Fruit fly (Drosophila melanogaster) whole organism, prepupa: Measurements from ENCODE around the gene Pdss2.
A peak's percentile ranks its signal among the peaks of the same experiment; 100 is the strongest.

Source experiments
- Blimp-1 ChIP-seq: fragments of 200-800 bp; sonication (Bioruptor generic); optimal IDR thresholded peaks from 3 replicates; lab custom pipeline; 2017; ENCODE audit warnings: missing biosample characterization, missing genetic modification characterization, mild to moderate bottlenecking, moderate library complexity, missing genetic modification reagents
- CG10631 ChIP-seq: fragments of 200-800 bp; sonication (Bioruptor generic); optimal IDR thresholded peaks from 2 replicates; lab custom pipeline; 2016; ENCODE audit warnings: missing biosample characterization, missing genetic modification characterization
- CG1621 ChIP-seq: fragments of 200-800 bp; sonication (Bioruptor generic); optimal IDR thresholded peaks from 3 replicates; lab custom pipeline; 2018; ENCODE audit warnings: missing biosample characterization, mild to moderate bottlenecking, missing genetic modification characterization
- CG16779 ChIP-seq: fragments of 200-800 bp; sonication (Bioruptor generic); optimal IDR thresholded peaks from 3 replicates; lab custom pipeline; 2017; ENCODE audit warnings: missing biosample characterization, mild to moderate bottlenecking, missing genetic modification characterization
- CG8319 ChIP-seq: fragments of 200-800 bp; sonication (Bioruptor generic); optimal IDR thresholded peaks from 3 replicates; lab custom pipeline; 2016; ENCODE audit warnings: missing biosample characterization, missing genetic modification characterization
- CG9139 ChIP-seq: fragments of 200-800 bp; sonication (Bioruptor generic); optimal IDR thresholded peaks from 3 replicates; lab custom pipeline; 2017; ENCODE audit warnings: missing biosample characterization, mild to moderate bottlenecking, missing genetic modification characterization
- Eip75B ChIP-seq: fragments of 200-800 bp; sonication (Bioruptor generic); optimal IDR thresholded peaks from 3 replicates; lab custom pipeline; 2016; ENCODE audit warnings: missing biosample characterization, missing genetic modification characterization
- Ets21C ChIP-seq: fragments of 200-800 bp; sonication (Bioruptor generic); optimal IDR thresholded peaks from 3 replicates; lab custom pipeline; 2016; ENCODE audit warnings: missing biosample characterization, missing genetic modification characterization
- Sox102F ChIP-seq: fragments of 200-800 bp; sonication (Bioruptor generic); optimal IDR thresholded peaks from 2 replicates; lab custom pipeline; 2016; ENCODE audit warnings: missing biosample characterization, mild to moderate bottlenecking, missing genetic modification characterization
- cyc ChIP-seq: fragments of 200-800 bp; sonication (Bioruptor generic); optimal IDR thresholded peaks from 3 replicates; lab custom pipeline; 2016; ENCODE audit warnings: missing biosample characterization, missing genetic modification characterization
- fd59A ChIP-seq: fragments of 200-800 bp; sonication (Bioruptor generic); optimal IDR thresholded peaks from 2 replicates; lab custom pipeline; 2017; ENCODE audit warnings: missing biosample characterization, mild to moderate bottlenecking, missing genetic modification characterization, missing genetic modification reagents
- fkh ChIP-seq: fragments of 200-800 bp; sonication (Bioruptor generic); optimal IDR thresholded peaks from 3 replicates; lab custom pipeline; 2017; ENCODE audit warnings: missing biosample characterization, mild to moderate bottlenecking, missing genetic modification characterization, moderate library complexity
- net ChIP-seq: fragments of 200-800 bp; sonication (Bioruptor generic); optimal IDR thresholded peaks from 3 replicates; lab custom pipeline; 2016; ENCODE audit warnings: missing biosample characterization, missing genetic modification characterization
- pdm3 ChIP-seq: fragments of 200-800 bp; sonication (Bioruptor generic); optimal IDR thresholded peaks from 3 replicates; lab custom pipeline; 2016; ENCODE audit warnings: missing biosample characterization, missing genetic modification characterization

- TF ChIP-seq fd59A (GFP tag; lab: Kevin White, UChicago), result no peak
- TF ChIP-seq CG10631 (GFP tag; lab: Kevin White, UChicago), result no peak
- no peak for TF ChIP-seq net (GFP tag; lab: Kevin White, UChicago)
- no peak for TF ChIP-seq Blimp-1
- TF ChIP-seq Eip75B (GFP tag; lab: Kevin White, UChicago), result no peak
- no peak for TF ChIP-seq CG16779 (tag; lab: Kevin White, UChicago)
- no peak for TF ChIP-seq pdm3 (GFP tag; lab: Kevin White, UChicago)
- TF ChIP-seq cyc (GFP tag; lab: Kevin White, UChicago), result no peak
- peak; percentile 38 for TF ChIP-seq CG1621 (tag; lab: Kevin White, UChicago)
- no peak for TF ChIP-seq fkh (GFP tag; lab: Kevin White, UChicago)
- peak; percentile 5 for TF ChIP-seq CG8319 (GFP tag; lab: Kevin White, UChicago)
- no peak for TF ChIP-seq Ets21C (GFP tag; lab: Kevin White, UChicago)
- peak; percentile 64 for TF ChIP-seq CG9139 (GFP tag; lab: Kevin White, UChicago)
- peak; percentile 37 for TF ChIP-seq Sox102F
Measured at dm6 chr3L:21013465-21013864, 14.2 kb upstream of the Pdss2 start.
